Fruit fly (Drosophila melanogaster) whole organism, wandering third instar larva: Measurements from ENCODE around the gene CG15153.

Experiments
- Abd-B ChIP-seq: fragments of >200 bp; optimal IDR thresholded peaks from 2 replicates; lab custom pipeline; 2017; ENCODE audit warnings: missing biosample characterization, missing genetic modification characterization
- CG32264 ChIP-seq: fragments of 200-800 bp; sonication (Bioruptor generic); optimal IDR thresholded peaks from 2 replicates; lab custom pipeline; 2016; ENCODE audit warnings: missing biosample characterization, missing genetic modification characterization
- CG9705 ChIP-seq: fragments of 200-800 bp; sonication (Bioruptor generic); optimal IDR thresholded peaks from 2 replicates; lab custom pipeline; 2018; ENCODE audit warnings: missing biosample characterization, mild to moderate bottlenecking, missing genetic modification characterization
- CrebA ChIP-seq: fragments of 200-800 bp; sonication (Bioruptor generic); optimal IDR thresholded peaks from 2 replicates; lab custom pipeline; 2016; ENCODE audit warnings: missing biosample characterization, mild to moderate bottlenecking, missing genetic modification characterization, borderline replicate concordance
- Dfd ChIP-seq: fragments of >200 bp; optimal IDR thresholded peaks from 2 replicates; lab custom pipeline; 2017; ENCODE audit warnings: missing biosample characterization, missing genetic modification characterization
- Dif ChIP-seq: fragments of 200-275, 200-300 bp; sonication (Bioruptor generic); optimal IDR thresholded peaks from 2 replicates; lab custom pipeline; 2018; ENCODE audit warnings: missing biosample characterization, missing genetic modification characterization; ENCODE audit not compliant: partially characterized antibody
- GATAd ChIP-seq: sonication (Bioruptor generic); optimal IDR thresholded peaks from 2 replicates; lab custom pipeline; 2016; ENCODE audit warnings: missing biosample characterization, missing genetic modification characterization
- HLH106 ChIP-seq: fragments of 200-800 bp; optimal IDR thresholded peaks from 3 replicates; lab custom pipeline; 2019; ENCODE audit warnings: missing biosample characterization, mild to moderate bottlenecking, missing genetic modification characterization, moderate library complexity
- Hnf4 ChIP-seq: fragments of 200-800 bp; sonication (Bioruptor generic); optimal IDR thresholded peaks from 2 replicates; lab custom pipeline; 2016; ENCODE audit warnings: missing biosample characterization, mild to moderate bottlenecking, missing genetic modification characterization
- Hr78 ChIP-seq: fragments of >200 bp; optimal IDR thresholded peaks from 2 replicates; lab custom pipeline; 2017; ENCODE audit warnings: missing biosample characterization, missing genetic modification characterization
- Hr83 ChIP-seq: fragments of 200-300 bp; sonication (Bioruptor generic); optimal IDR thresholded peaks from 2 replicates; lab custom pipeline; 2016; ENCODE audit warnings: missing biosample characterization, mild to moderate bottlenecking, missing genetic modification characterization, moderate library complexity; ENCODE audit not compliant: poor library complexity, severe bottlenecking
- Jra ChIP-seq: sonication (Bioruptor generic); optimal IDR thresholded peaks from 2 replicates; lab custom pipeline; 2016; ENCODE audit warnings: missing biosample characterization, missing genetic modification characterization
- Mio ChIP-seq: sonication (Bioruptor generic); optimal IDR thresholded peaks from 2 replicates; lab custom pipeline; 2016; ENCODE audit warnings: missing biosample characterization, missing genetic modification characterization
- Myc ChIP-seq: fragments of >200 bp; optimal IDR thresholded peaks from 2 replicates; lab custom pipeline; 2017
- N ChIP-seq: fragments of >200 bp; optimal IDR thresholded peaks from 2 replicates; lab custom pipeline; 2018; ENCODE audit warnings: missing biosample characterization, missing external identifiers, missing genetic modification characterization
- OdsH ChIP-seq: fragments of 200-800 bp; sonication (Bioruptor generic); optimal IDR thresholded peaks from 2 replicates; lab custom pipeline; 2016; ENCODE audit warnings: missing biosample characterization, mild to moderate bottlenecking, missing genetic modification characterization
- Rel ChIP-seq, 2 experiments: fragments of 200-800 bp; sonication (Bioruptor generic) in 1 of 2; optimal IDR thresholded peaks; 2 replicates in 1 of 2; 3 replicates in 1 of 2; lab custom pipeline; 2016 to 2019; ENCODE audit warnings: mild to moderate bottlenecking in 2 of 2, missing biosample characterization in 2 of 2, missing genetic modification characterization in 2 of 2, moderate library complexity in 1 of 2
- Sp1 ChIP-seq: fragments of 200-800 bp; sonication (Bioruptor generic); optimal IDR thresholded peaks from 3 replicates; lab custom pipeline; 2019; ENCODE audit warnings: missing biosample characterization, mild to moderate bottlenecking, missing genetic modification characterization, moderate library complexity
- Vsx2 ChIP-seq: fragments of 200-300, 225-300 bp; sonication (Bioruptor generic); optimal IDR thresholded peaks from 2 replicates; lab custom pipeline; 2018; ENCODE audit warnings: missing biosample characterization, missing genetic modification characterization; ENCODE audit not compliant: partially characterized antibody
- br ChIP-seq: fragments of 200-800 bp; sonication (Bioruptor generic); optimal IDR thresholded peaks from 2 replicates; lab custom pipeline; 2016; ENCODE audit warnings: missing biosample characterization, missing genetic modification characterization
- brk ChIP-seq: fragments of 200-800 bp; sonication (Bioruptor generic); optimal IDR thresholded peaks from 2 replicates; lab custom pipeline; 2016; ENCODE audit warnings: missing biosample characterization, mild to moderate bottlenecking, missing genetic modification characterization
- dl ChIP-seq, 2 experiments: fragments of 175-275, 200-275 bp in 1 of 2; fragments of 200-275 bp in 1 of 2; sonication (Bioruptor generic); optimal IDR thresholded peaks; lab custom pipeline; 2018; ENCODE audit warnings: mild to moderate bottlenecking in 2 of 2, missing biosample characterization in 2 of 2, missing genetic modification characterization in 2 of 2, moderate library complexity in 2 of 2; ENCODE audit not compliant: partially characterized antibody in 2 of 2, insufficient read depth in 1 of 2
- dmrt93B ChIP-seq: fragments of 200-800 bp; sonication (Bioruptor generic); optimal IDR thresholded peaks from 2 replicates; lab custom pipeline; 2018; ENCODE audit warnings: missing biosample characterization, mild to moderate bottlenecking, missing genetic modification characterization
- dsf ChIP-seq: sonication (Bioruptor generic); optimal IDR thresholded peaks from 2 replicates; lab custom pipeline; 2016; ENCODE audit warnings: missing biosample characterization, missing genetic modification characterization, borderline replicate concordance
- ey ChIP-seq: fragments of 200-800 bp; sonication (Bioruptor generic); optimal IDR thresholded peaks from 2 replicates; lab custom pipeline; 2016; ENCODE audit warnings: missing biosample characterization, missing genetic modification characterization
- foxo ChIP-seq, 2 experiments: fragments of 200-800 bp; sonication (Bioruptor generic); optimal IDR thresholded peaks; 2 replicates in 1 of 2; 3 replicates in 1 of 2; lab custom pipeline; 2016 to 2017; ENCODE audit warnings: missing biosample characterization in 2 of 2, missing genetic modification characterization in 2 of 2
- fru ChIP-seq: fragments of 200-800 bp; sonication (Bioruptor generic); optimal IDR thresholded peaks from 3 replicates; lab custom pipeline; 2016; ENCODE audit warnings: missing biosample characterization, mild to moderate bottlenecking, missing genetic modification characterization
- h ChIP-seq: fragments of 200-800 bp; sonication (Bioruptor generic); optimal IDR thresholded peaks from 3 replicates; lab custom pipeline; 2016; ENCODE audit warnings: missing biosample characterization, mild to moderate bottlenecking, missing genetic modification characterization
- jim ChIP-seq: fragments of 175-275, 200-325 bp; sonication (Bioruptor generic); optimal IDR thresholded peaks from 2 replicates; lab custom pipeline; 2016; ENCODE audit warnings: missing biosample characterization, mild to moderate bottlenecking, missing genetic modification characterization
- lola ChIP-seq: fragments of >200 bp; optimal IDR thresholded peaks from 2 replicates; lab custom pipeline; 2017; ENCODE audit warnings: missing biosample characterization, missing genetic modification characterization
- pan ChIP-seq: fragments of >200 bp; optimal IDR thresholded peaks from 2 replicates; lab custom pipeline; 2017
- psq ChIP-seq: fragments of 200-800 bp; sonication (Bioruptor generic); optimal IDR thresholded peaks from 3 replicates; lab custom pipeline; 2017; ENCODE audit warnings: missing biosample characterization, mild to moderate bottlenecking, missing genetic modification characterization, moderate library complexity
- rgr ChIP-seq: fragments of 200-800 bp; sonication (Bioruptor generic); optimal IDR thresholded peaks from 3 replicates; lab custom pipeline; 2016; ENCODE audit warnings: missing biosample characterization, mild to moderate bottlenecking, missing genetic modification characterization
- sage ChIP-seq: fragments of 200-800 bp; sonication (Bioruptor generic); optimal IDR thresholded peaks from 2 replicates; lab custom pipeline; 2016; ENCODE audit warnings: missing biosample characterization, mild to moderate bottlenecking, missing genetic modification characterization
- sv ChIP-seq: fragments of 200-800 bp; sonication (Bioruptor generic); optimal IDR thresholded peaks from 3 replicates; lab custom pipeline; 2016; ENCODE audit warnings: missing biosample characterization, missing genetic modification characterization
- tai ChIP-seq: sonication (Bioruptor generic); optimal IDR thresholded peaks from 2 replicates; lab custom pipeline; 2016; ENCODE audit warnings: missing biosample characterization, missing genetic modification characterization
- usp ChIP-seq: fragments of >200 bp; optimal IDR thresholded peaks from 2 replicates; lab custom pipeline; 2017; ENCODE audit warnings: missing biosample characterization, missing genetic modification characterization
- woc ChIP-seq: sonication (Bioruptor generic); optimal IDR thresholded peaks from 2 replicates; lab custom pipeline; 2016; ENCODE audit warnings: missing biosample characterization, mild to moderate bottlenecking, missing genetic modification characterization

CG15153 gene

DNA sequence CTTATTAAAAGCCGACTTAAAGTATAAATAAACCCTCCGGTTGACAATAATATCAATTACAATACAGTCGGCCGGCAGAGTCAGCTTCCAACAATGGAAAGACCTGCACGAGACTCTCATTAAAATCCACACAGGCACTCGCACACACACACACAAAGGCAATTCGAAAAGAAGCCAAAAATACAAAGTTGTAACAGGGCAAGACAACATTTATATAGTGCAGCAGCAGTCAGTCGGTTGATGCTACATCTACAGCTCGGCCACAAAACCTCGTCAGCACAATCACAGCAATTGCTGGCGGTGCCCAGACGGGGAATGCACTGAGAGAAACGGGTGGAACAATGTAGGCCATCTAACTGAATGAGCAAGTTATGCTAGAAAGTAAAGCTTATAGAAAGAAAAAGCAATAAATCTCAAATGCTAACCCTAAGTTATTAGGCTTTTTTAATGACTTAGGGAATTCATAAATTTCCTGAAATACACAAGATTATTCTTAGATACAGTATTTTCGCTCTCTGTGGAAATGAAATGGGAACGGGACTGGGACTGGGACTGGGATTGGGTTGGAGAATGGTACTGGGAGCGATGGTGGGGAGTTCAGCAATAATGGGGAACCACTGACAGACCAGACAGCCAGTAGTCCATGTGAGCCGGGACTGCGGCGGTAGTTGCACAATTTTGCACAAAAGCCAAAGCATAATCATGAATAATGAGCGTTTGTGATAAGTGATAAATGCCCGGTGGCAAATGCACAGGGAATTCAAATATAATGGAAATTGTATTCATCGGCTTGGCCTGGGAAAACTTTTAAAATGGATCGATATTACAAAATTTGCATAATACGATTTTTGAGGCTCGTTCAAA is 29.5 kb upstream of the CG15153 start:
- TF ChIP-seq foxo (GFP tag; optimal IDR thresholded peaks at IDR 0.05; lab: Kevin White, UChicago) = peak; percentile 22 to 91
- peak; percentile 80 for TF ChIP-seq CG32264 (GFP tag; lab: Kevin White, UChicago)
- peak; percentile 87 for TF ChIP-seq Sp1 (GFP tag; lab: Kevin White, UChicago)
- peak; percentile 9 for TF ChIP-seq Hr83 (GFP tag; lab: Kevin White, UChicago)
- no peak for TF ChIP-seq Dif (GFP tag; lab: Kevin White, UChicago)
- peak; percentile 73 for TF ChIP-seq sage
- TF ChIP-seq OdsH (GFP tag; lab: Kevin White, UChicago) = peak; percentile 89
- peak; percentile 31 for TF ChIP-seq tai (GFP tag; lab: Kevin White, UChicago)
- TF ChIP-seq fru = peak; percentile 95
- TF ChIP-seq HLH106 (tag; lab: Kevin White, UChicago) = peak; percentile 91
- no peak for TF ChIP-seq Abd-B (GFP tag; lab: Kevin White, UChicago)
- peak; percentile 68 for TF ChIP-seq Jra
- TF ChIP-seq Rel (GFP tag; optimal IDR thresholded peaks at IDR 0.05; lab: Kevin White, UChicago) = peak; percentile 79
- peak; percentile 62 for TF ChIP-seq Rel (tag; optimal IDR thresholded peaks at IDR 0.05; lab: Kevin White, UChicago)
- TF ChIP-seq ey (GFP tag; lab: Kevin White, UChicago) = peak; percentile 93
- TF ChIP-seq rgr (GFP tag; lab: Kevin White, UChicago) = peak; percentile 90
- TF ChIP-seq jim (GFP tag; lab: Kevin White, UChicago) = no peak
- no peak for TF ChIP-seq dsf
- no peak for TF ChIP-seq N
- peak; percentile 92 for TF ChIP-seq br (GFP tag; lab: Kevin White, UChicago)
- peak; percentile 79 for TF ChIP-seq dmrt93B (GFP tag; lab: Kevin White, UChicago)
- TF ChIP-seq sv (GFP tag; lab: Kevin White, UChicago) = no peak
- no peak for TF ChIP-seq dl (GFP tag; optimal IDR thresholded peaks at IDR 0.05; lab: Kevin White, UChicago; ENCODE audit: insufficient read depth in 1 of 2, partially characterized antibody in 2 of 2)
- TF ChIP-seq Vsx2 (GFP tag; lab: Kevin White, UChicago) = no peak
- no peak for TF ChIP-seq usp (GFP tag; lab: Kevin White, UChicago)
- peak; percentile 83 for TF ChIP-seq psq (GFP tag; lab: Kevin White, UChicago)
- no peak for TF ChIP-seq Mio
- peak; percentile 64 for TF ChIP-seq brk
- TF ChIP-seq woc (GFP tag; lab: Kevin White, UChicago) = peak; percentile 91
- TF ChIP-seq Myc = no peak
- no peak for TF ChIP-seq lola (GFP tag; lab: Kevin White, UChicago)
- peak; percentile 69 for TF ChIP-seq CG9705 (GFP tag; lab: Kevin White, UChicago)
- TF ChIP-seq pan (lab: Kevin White, UChicago) = no peak
- no peak for TF ChIP-seq Dfd (GFP tag; lab: Kevin White, UChicago)
- TF ChIP-seq CrebA (GFP tag; lab: Kevin White, UChicago) = peak; percentile 22
- no peak for TF ChIP-seq Hr78 (GFP tag; lab: Kevin White, UChicago)
- TF ChIP-seq Hnf4 (GFP tag; lab: Kevin White, UChicago) = peak; percentile 75
- TF ChIP-seq h = peak; percentile 95
- no peak for TF ChIP-seq GATAd (GFP tag; lab: Kevin White, UChicago)

DNA sequence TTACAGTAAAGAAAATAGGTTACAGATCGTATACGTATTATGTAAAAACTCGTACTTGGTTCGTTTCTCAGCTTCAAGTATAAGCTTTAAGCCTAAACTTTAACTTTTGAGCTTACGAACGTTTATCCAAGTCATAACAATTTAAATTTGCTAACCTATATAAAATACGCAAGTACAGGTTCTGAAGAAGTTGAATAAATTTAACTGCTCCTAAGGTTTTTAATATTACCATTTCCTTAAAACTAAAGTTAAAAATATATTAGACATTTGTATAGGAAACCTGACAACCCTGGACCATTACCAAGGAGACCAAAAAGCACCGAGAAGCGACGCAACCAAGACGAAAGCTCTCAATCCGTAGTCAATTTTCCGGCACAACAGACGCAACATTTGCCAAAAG is 27.6 kb upstream of the CG15153 start, which contains the start of gene CG5758:
Gene CG5758, plus strand, starts transcription at position 353 of the 400 bp plus-strand sequence.
- no peak for TF ChIP-seq CrebA (GFP tag; lab: Kevin White, UChicago)
- peak in 1 of 2 experiments; percentile 40 for TF ChIP-seq foxo (GFP tag; optimal IDR thresholded peaks at IDR 0.05; lab: Kevin White, UChicago)
- TF ChIP-seq rgr (GFP tag; lab: Kevin White, UChicago) = peak; percentile 45
- no peak for TF ChIP-seq Myc
- no peak for TF ChIP-seq Hr78 (GFP tag; lab: Kevin White, UChicago)
- TF ChIP-seq jim (GFP tag; lab: Kevin White, UChicago) = no peak
- TF ChIP-seq CG9705 (GFP tag; lab: Kevin White, UChicago) = no peak
- TF ChIP-seq pan (lab: Kevin White, UChicago) = no peak
- no peak for TF ChIP-seq sage
- no peak for TF ChIP-seq br (GFP tag; lab: Kevin White, UChicago)
- no peak for TF ChIP-seq Rel (GFP tag; optimal IDR thresholded peaks at IDR 0.05; lab: Kevin White, UChicago)
- TF ChIP-seq Rel (tag; optimal IDR thresholded peaks at IDR 0.05; lab: Kevin White, UChicago) = no peak
- TF ChIP-seq HLH106 (tag; lab: Kevin White, UChicago) = peak; percentile 21
- TF ChIP-seq CG32264 (GFP tag; lab: Kevin White, UChicago) = no peak
- peak; percentile 59 for TF ChIP-seq h
- TF ChIP-seq tai (GFP tag; lab: Kevin White, UChicago) = peak; percentile 49
- no peak for TF ChIP-seq Vsx2 (GFP tag; lab: Kevin White, UChicago)
- no peak for TF ChIP-seq Sp1 (GFP tag; lab: Kevin White, UChicago)
- no peak for TF ChIP-seq dsf
- TF ChIP-seq N = no peak
- no peak for TF ChIP-seq Hr83 (GFP tag; lab: Kevin White, UChicago)
- TF ChIP-seq Abd-B (GFP tag; lab: Kevin White, UChicago) = no peak
- TF ChIP-seq brk = no peak
- no peak for TF ChIP-seq GATAd (GFP tag; lab: Kevin White, UChicago)
- TF ChIP-seq sv (GFP tag; lab: Kevin White, UChicago) = no peak
- peak; percentile 41 for TF ChIP-seq OdsH (GFP tag; lab: Kevin White, UChicago)
- TF ChIP-seq Jra = no peak
- peak; percentile 24 for TF ChIP-seq ey (GFP tag; lab: Kevin White, UChicago)
- no peak for TF ChIP-seq Dfd (GFP tag; lab: Kevin White, UChicago)
- no peak for TF ChIP-seq psq (GFP tag; lab: Kevin White, UChicago)
- peak; percentile 33 for TF ChIP-seq Hnf4 (GFP tag; lab: Kevin White, UChicago)
- no peak for TF ChIP-seq Dif (GFP tag; lab: Kevin White, UChicago)
- no peak for TF ChIP-seq dmrt93B (GFP tag; lab: Kevin White, UChicago)
- TF ChIP-seq Mio = no peak
- peak; percentile 32 for TF ChIP-seq fru
- TF ChIP-seq dl (GFP tag; optimal IDR thresholded peaks at IDR 0.05; lab: Kevin White, UChicago; ENCODE audit: insufficient read depth in 1 of 2, partially characterized antibody in 2 of 2) = no peak
- no peak for TF ChIP-seq woc (GFP tag; lab: Kevin White, UChicago)
- TF ChIP-seq lola (GFP tag; lab: Kevin White, UChicago) = no peak
- TF ChIP-seq usp (GFP tag; lab: Kevin White, UChicago) = no peak
